Worm (Caenorhabditis elegans) whole organism, late embryonic: Measurements from ENCODE around the gene col-186.

ENCODE experiments used
- ama-1 ChIP-seq: fragments of 150-350 bp; optimal IDR thresholded peaks from 2 replicates; lab custom pipeline; 2014
- ceh-19 ChIP-seq: fragments of 200-800 bp; sonication (Bioruptor generic); optimal IDR thresholded peaks from 2 replicates; lab custom pipeline; 2018; ENCODE audit warnings: mild to moderate bottlenecking, missing genetic modification characterization, missing compliant biosample characterization
- dve-1 ChIP-seq: sonication (generic microtip); optimal IDR thresholded peaks from 2 replicates; lab custom pipeline; 2017; ENCODE audit warnings: antibody characterized with exemption, mild to moderate bottlenecking, missing genetic modification characterization, missing compliant biosample characterization
- nhr-232 ChIP-seq: sonication (generic microtip); optimal IDR thresholded peaks from 2 replicates; lab custom pipeline; 2016; ENCODE audit warnings: missing genetic modification characterization, missing compliant biosample characterization
- tbx-2 ChIP-seq: sonication (generic microtip); optimal IDR thresholded peaks from 2 replicates; lab custom pipeline; 2016; ENCODE audit warnings: missing genetic modification characterization, missing compliant biosample characterization
- ztf-16 ChIP-seq: sonication (generic microtip); optimal IDR thresholded peaks from 2 replicates; lab custom pipeline; 2017; ENCODE audit warnings: missing genetic modification characterization, missing compliant biosample characterization

- TF ChIP-seq ama-1 (lab: Kevin White, UChicago) = no peak
- TF ChIP-seq dve-1 (tag; lab: Kevin White, UChicago) = no peak
- no peak for TF ChIP-seq ztf-16 (tag; lab: Kevin White, UChicago)
- TF ChIP-seq nhr-232 = no peak
- no peak for TF ChIP-seq tbx-2 (tag; lab: Kevin White, UChicago)
- TF ChIP-seq ceh-19 (GFP tag; lab: Kevin White, UChicago) = no peak
Observed at ce11 chrX:15944198-15944597, 7.1 kb upstream of the col-186 start.
